Worm (Caenorhabditis elegans): ENCODE data around the gene srd-70.

DNA sequence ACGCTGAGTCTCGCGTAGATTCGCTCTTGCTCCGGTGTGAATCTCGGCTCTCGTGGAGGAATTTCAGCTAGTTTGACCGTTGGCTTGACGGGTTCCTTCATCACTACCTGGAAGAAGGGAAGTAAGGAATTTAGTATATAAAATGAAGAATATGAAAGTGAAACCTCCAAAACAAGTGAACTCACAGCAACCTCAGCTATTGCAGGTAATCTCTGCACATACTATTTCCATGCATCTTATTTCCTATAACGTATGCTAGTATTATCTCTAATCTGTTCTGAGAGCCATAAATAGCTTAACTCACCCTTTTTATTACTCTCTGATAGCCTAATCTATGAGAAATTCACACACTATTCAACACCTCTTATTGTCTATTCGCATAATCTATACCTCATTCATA lies 51.1 kb downstream of the srd-70 start, which contains the start of gene Y38H6C.4:
- TF ChIP-seq tbx-37 (GFP tag; conservative IDR thresholded peaks at IDR 0.05) = no peak
- TF ChIP-seq F13C5.2 (tag; optimal IDR thresholded peaks at IDR 0.05) = no peak
- no peak for TF ChIP-seq tra-4 (tag; optimal IDR thresholded peaks at IDR 0.05)
- TF ChIP-seq ama-1 (optimal IDR thresholded peaks at IDR 0.05) = no peak
- TF ChIP-seq ceh-13 (GFP tag; optimal IDR thresholded peaks at IDR 0.05) = no peak
- TF ChIP-seq hnd-1 (tag; optimal IDR thresholded peaks at IDR 0.05) = no peak
- TF ChIP-seq flt-1 (GFP tag; IDR thresholded peaks at IDR 0.05) = no peak
- no peak for TF ChIP-seq hmbx-1 (tag; optimal IDR thresholded peaks at IDR 0.05)
- no peak for TF ChIP-seq ceh-36 (tag; optimal IDR thresholded peaks at IDR 0.05)
- no peak for TF ChIP-seq B0310.2 (tag; optimal IDR thresholded peaks at IDR 0.05)
- TF ChIP-seq scrt-1 (GFP tag; IDR thresholded peaks at IDR 0.05) = no peak
- no peak for TF ChIP-seq pes-1 (GFP tag; IDR thresholded peaks at IDR 0.05)
- TF ChIP-seq tbx-11 (GFP tag; IDR thresholded peaks at IDR 0.05) = no peak
- no peak for TF ChIP-seq aly-1 (tag; optimal IDR thresholded peaks at IDR 0.05)
